Worm (Caenorhabditis elegans) whole organism, L3 larva: ENCODE data around the gene nlp-43.

Source experiments
- ZK546.5 ChIP-seq: sonication (generic microtip); optimal IDR thresholded peaks from 2 replicates; lab custom pipeline; 2017; ENCODE audit warnings: missing biosample characterization, missing genetic modification characterization
- ama-1 ChIP-seq: fragments of 150-350 bp; optimal IDR thresholded peaks from 2 replicates; lab custom pipeline; 2018
- fkh-10 ChIP-seq: sonication (generic microtip); optimal IDR thresholded peaks from 2 replicates; lab custom pipeline; 2017; ENCODE audit warnings: missing biosample characterization, missing genetic modification reagents, missing genetic modification characterization
- nhr-237 ChIP-seq: fragments of 150-350 bp; optimal IDR thresholded peaks from 2 replicates; lab custom pipeline; 2014; ENCODE audit warnings: missing biosample characterization, missing genetic modification characterization
- pha-4 ChIP-seq: fragments of 150-350 bp; optimal IDR thresholded peaks from 2 replicates; lab custom pipeline; 2014; ENCODE audit warnings: missing biosample characterization, missing genetic modification reagents, missing genetic modification characterization
- unc-62 ChIP-seq: fragments of 150-350 bp; sonication (generic microtip); optimal IDR thresholded peaks from 4 replicates; lab custom pipeline; 2014; ENCODE audit warnings: missing biosample characterization, missing genetic modification reagents, missing genetic modification characterization

ce11 chrIII:5085529-5085928, 43.3 kb downstream of the nlp-43 start, which contains the start of gene cah-1:
- TF ChIP-seq fkh-10 (GFP tag; lab: Kevin White, UChicago): no peak
- TF ChIP-seq nhr-237: no peak
- no peak for TF ChIP-seq pha-4 (tag; lab: Kevin White, UChicago)
- no peak for TF ChIP-seq ZK546.5
- no peak for TF ChIP-seq unc-62
- no peak for TF ChIP-seq ama-1 (lab: Kevin White, UChicago)
